Worm (Caenorhabditis elegans) whole organism, midembryonic: ENCODE data around the gene C32B5.13.
"Not testable (repeated sequence)": the region's sequence is repeated elsewhere in the genome, so short reads cannot be mapped to it uniquely, and the experiment has no call there.

Source experiments
- flt-1 ChIP-seq: fragments of 200-800 bp; sonication (Bioruptor generic); IDR thresholded peaks from 2 replicates; pipeline ENCODE4 v1.3.6; 2022; ENCODE audit warnings: missing genetic modification characterization, missing compliant biosample characterization
- klf-2 ChIP-seq: fragments of 200-800 bp; sonication (Bioruptor generic); conservative IDR thresholded peaks from 2 replicates; pipeline ENCODE4 v1.3.6; 2022; ENCODE audit warnings: missing genetic modification reagents, missing genetic modification characterization, missing compliant biosample characterization
- tab-1 ChIP-seq: fragments of 200-800 bp; sonication (Bioruptor generic); IDR thresholded peaks from 2 replicates; pipeline ENCODE4 v1.3.6; 2022; ENCODE audit warnings: missing genetic modification characterization, missing compliant biosample characterization

DNA sequence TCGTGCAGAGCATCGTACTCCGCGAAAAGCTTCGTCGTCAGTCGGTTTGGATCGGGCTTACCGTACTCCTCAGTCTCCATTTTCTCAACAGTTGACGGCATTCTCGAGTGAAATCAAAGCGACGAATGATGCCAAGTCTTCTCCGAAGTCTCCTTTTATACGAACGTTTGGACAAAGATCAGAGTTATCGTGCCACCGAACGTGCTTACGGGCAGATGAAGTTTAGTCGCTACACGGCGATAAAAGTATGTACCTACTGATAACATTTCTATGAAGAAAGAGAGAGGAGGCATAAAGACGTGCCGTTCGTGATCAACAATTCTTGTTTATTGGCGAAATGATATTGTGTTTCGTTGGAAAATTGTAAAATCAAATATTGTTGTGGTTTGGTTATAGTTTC lies 44.5 kb upstream of the C32B5.13 start, which contains the start of gene F45D11.14:
- TF ChIP-seq flt-1, klf-2, tab-1 (GFP tag; lab: Robert Waterston, UW): not testable (repeated sequence)
